Worm (Caenorhabditis elegans) whole organism, young adult: ENCODE measurements around the gene kel-3.

ENCODE experiments used
- B0019.2 ChIP-seq: fragments of 200-800 bp; sonication (Bioruptor generic); conservative IDR thresholded peaks from 2 replicates; pipeline ENCODE4 v1.3.6; 2022; ENCODE audit warnings: missing genetic modification reagents, missing genetic modification characterization, missing compliant biosample characterization
- B0261.1 ChIP-seq: sonication (generic microtip); optimal IDR thresholded peaks from 2 replicates; lab custom pipeline; 2016; ENCODE audit warnings: mild to moderate bottlenecking, missing genetic modification characterization, moderate library complexity, missing compliant biosample characterization
- F37B4.10 ChIP-seq: fragments of 200-800 bp; sonication (Bioruptor generic); IDR thresholded peaks from 2 replicates; pipeline ENCODE4 v1.3.6; 2022; ENCODE audit warnings: missing genetic modification characterization, missing compliant biosample characterization
- T07F8.4 ChIP-seq: sonication (generic microtip); optimal IDR thresholded peaks from 2 replicates; lab custom pipeline; 2016; ENCODE audit warnings: mild to moderate bottlenecking, missing genetic modification characterization, moderate library complexity, missing compliant biosample characterization
- athp-1 ChIP-seq: sonication (generic microtip); optimal IDR thresholded peaks from 2 replicates; lab custom pipeline; 2017; ENCODE audit warnings: mild to moderate bottlenecking, missing genetic modification characterization, missing compliant biosample characterization
- ccch-3 ChIP-seq: fragments of 200-800 bp; sonication (Bioruptor generic); optimal IDR thresholded peaks from 2 replicates; lab custom pipeline; 2018; ENCODE audit warnings: mild to moderate bottlenecking, missing genetic modification characterization, missing compliant biosample characterization
- ceh-40 ChIP-seq: fragments of 200-800 bp; sonication (Bioruptor generic); IDR thresholded peaks from 2 replicates; pipeline ENCODE4 v1.3.6; 2022; ENCODE audit warnings: missing genetic modification characterization, missing compliant biosample characterization
- egl-18 ChIP-seq: fragments of 200-800 bp; sonication (Bioruptor generic); IDR thresholded peaks from 2 replicates; pipeline ENCODE4 v1.3.6; 2022; ENCODE audit warnings: missing genetic modification reagents, missing genetic modification characterization, missing compliant biosample characterization
- hsf-1 ChIP-seq: fragments of 200-800 bp; sonication (Bioruptor generic); IDR thresholded peaks from 2 replicates; pipeline ENCODE4 v1.3.6; 2022; ENCODE audit warnings: missing genetic modification reagents, missing genetic modification characterization, missing compliant biosample characterization
- lsl-1 ChIP-seq: fragments of 200-800 bp; sonication (Bioruptor generic); optimal IDR thresholded peaks from 2 replicates; lab custom pipeline; 2018; ENCODE audit warnings: mild to moderate bottlenecking, missing genetic modification characterization, moderate library complexity, missing compliant biosample characterization
- madf-10 ChIP-seq: sonication (generic microtip); optimal IDR thresholded peaks from 2 replicates; lab custom pipeline; 2016; ENCODE audit warnings: mild to moderate bottlenecking, missing genetic modification characterization, missing compliant biosample characterization
- mel-28 ChIP-seq: sonication (generic microtip); optimal IDR thresholded peaks from 2 replicates; lab custom pipeline; 2016; ENCODE audit warnings: borderline replicate concordance, mild to moderate bottlenecking, missing genetic modification characterization, missing compliant biosample characterization
- unc-130 ChIP-seq: sonication (generic microtip); optimal IDR thresholded peaks from 2 replicates; lab custom pipeline; 2016; ENCODE audit warnings: missing genetic modification reagents, missing genetic modification characterization, missing compliant biosample characterization
- unc-62 ChIP-seq: fragments of 150-350 bp; optimal IDR thresholded peaks from 2 replicates; lab custom pipeline; 2014; ENCODE audit warnings: missing biosample characterization, missing genetic modification reagents, missing genetic modification characterization

ce11 chrIII:13434404-13434803, 30.2 kb upstream of the kel-3 start, which contains the start of gene F45G2.7:
- no peak for TF ChIP-seq lsl-1 (GFP tag; lab: Kevin White, UChicago)
- TF ChIP-seq mel-28 (tag; lab: Kevin White, UChicago), result no peak
- no peak for TF ChIP-seq madf-10
- no peak for TF ChIP-seq hsf-1 (GFP tag; lab: Robert Waterston, UW)
- TF ChIP-seq F37B4.10 (GFP tag; lab: Robert Waterston, UW), result no peak
- TF ChIP-seq B0019.2 (GFP tag; lab: Robert Waterston, UW), result no peak
- no peak for TF ChIP-seq unc-130
- TF ChIP-seq ccch-3 (GFP tag; lab: Kevin White, UChicago), result no peak
- no peak for TF ChIP-seq athp-1
- no peak for TF ChIP-seq T07F8.4 (tag; lab: Kevin White, UChicago)
- no peak for TF ChIP-seq ceh-40 (GFP tag; lab: Robert Waterston, UW)
- TF ChIP-seq unc-62 (GFP tag; lab: Kevin White, UChicago), result no peak
- no peak for TF ChIP-seq B0261.1 (tag; lab: Kevin White, UChicago)
- TF ChIP-seq egl-18 (GFP tag; lab: Robert Waterston, UW), result no peak
